Worm (Caenorhabditis elegans) whole organism, L3 larva: ENCODE measurements around the gene F17C11.12.

Experiments used
- aly-2 ChIP-seq: fragments of 150-350 bp; optimal IDR thresholded peaks from 2 replicates; lab custom pipeline; 2014; ENCODE audit warnings: missing biosample characterization, missing genetic modification characterization
- ceh-82 ChIP-seq: fragments of 150-350 bp; optimal IDR thresholded peaks from 2 replicates; lab custom pipeline; 2014; ENCODE audit warnings: missing biosample characterization, missing genetic modification characterization
- fkh-10 ChIP-seq: sonication (generic microtip); optimal IDR thresholded peaks from 2 replicates; lab custom pipeline; 2017; ENCODE audit warnings: missing biosample characterization, missing genetic modification reagents, missing genetic modification characterization
- nfya-1 ChIP-seq: sonication (generic microtip); optimal IDR thresholded peaks from 2 replicates; lab custom pipeline; 2017; ENCODE audit warnings: missing genetic modification characterization, mild to moderate bottlenecking, missing compliant biosample characterization, antibody characterized with exemption, moderate library complexity; ENCODE audit not compliant: insufficient read depth
- nhr-77 ChIP-seq: fragments of 150-350 bp; optimal IDR thresholded peaks from 2 replicates; lab custom pipeline; 2014; ENCODE audit warnings: missing biosample characterization, missing genetic modification characterization
- pha-4 ChIP-seq: fragments of 150-350 bp; optimal IDR thresholded peaks from 2 replicates; lab custom pipeline; 2014; ENCODE audit warnings: missing biosample characterization, missing genetic modification reagents, missing genetic modification characterization
- unc-62 ChIP-seq: fragments of 150-350 bp; sonication (generic microtip); optimal IDR thresholded peaks from 4 replicates; lab custom pipeline; 2014; ENCODE audit warnings: missing biosample characterization, missing genetic modification reagents, missing genetic modification characterization
- ztf-11 ChIP-seq: fragments of 150-350 bp; optimal IDR thresholded peaks from 2 replicates; lab custom pipeline; 2014; ENCODE audit warnings: missing biosample characterization, missing genetic modification characterization

DNA sequence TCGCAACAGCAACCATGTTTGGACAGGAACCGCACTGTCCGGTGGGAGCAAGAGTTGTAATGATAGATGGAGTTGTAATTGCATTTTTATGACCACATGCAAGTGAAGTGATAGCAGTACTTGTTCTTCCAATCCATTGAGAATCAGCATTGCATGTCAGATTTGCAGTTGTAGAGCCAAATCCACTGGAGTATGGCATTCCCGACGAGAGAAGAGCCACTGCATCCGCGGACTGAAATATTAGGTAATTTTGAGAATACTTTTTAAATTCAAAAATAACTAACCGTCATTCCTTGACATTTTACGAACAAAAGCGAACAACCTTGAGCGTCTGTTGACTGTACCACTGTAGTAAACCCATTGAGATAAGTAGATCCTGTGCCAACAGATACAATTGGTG, 38.4 kb upstream of the F17C11.12 start:
- TF ChIP-seq pha-4 (tag; lab: Kevin White, UChicago) = no peak
- TF ChIP-seq nhr-77 (tag; lab: Kevin White, UChicago) = no peak
- TF ChIP-seq ceh-82 (tag; lab: Kevin White, UChicago) = no peak
- no peak for TF ChIP-seq fkh-10 (GFP tag; lab: Kevin White, UChicago)
- no peak for TF ChIP-seq unc-62
- TF ChIP-seq aly-2 (tag; lab: Kevin White, UChicago) = no peak
- no peak for TF ChIP-seq ztf-11 (tag; lab: Kevin White, UChicago)
- TF ChIP-seq nfya-1 (tag; lab: Kevin White, UChicago) = no peak
